Fruit fly (Drosophila melanogaster) whole organism, pupa: ENCODE measurements around the gene CycA.

Experiments
- CG10348 ChIP-seq: fragments of 200-800 bp; sonication (Bioruptor generic); IDR thresholded peaks from 2 replicates; pipeline ENCODE4 v1.3.6; 2022; ENCODE audit warnings: missing biosample characterization, missing genetic modification characterization
- CG12605 ChIP-seq: fragments of 200-800 bp; sonication (Bioruptor generic); IDR thresholded peaks from 2 replicates; pipeline ENCODE4 v1.3.6; 2022; ENCODE audit warnings: missing biosample characterization, missing genetic modification characterization
- CG13204 ChIP-seq: fragments of 200-800 bp; sonication (Bioruptor generic); optimal IDR thresholded peaks from 2 replicates; lab custom pipeline; 2018; ENCODE audit warnings: missing biosample characterization, mild to moderate bottlenecking, missing genetic modification characterization, moderate library complexity
- CG14655 ChIP-seq: fragments of 200-800 bp; sonication (Bioruptor generic); optimal IDR thresholded peaks from 3 replicates; lab custom pipeline; 2017; ENCODE audit warnings: mild to moderate bottlenecking, missing biosample characterization, missing genetic modification reagents, missing genetic modification characterization
- CG15710 ChIP-seq: fragments of 200-800 bp; sonication (Bioruptor generic); optimal IDR thresholded peaks from 2 replicates; lab custom pipeline; 2018; ENCODE audit warnings: missing biosample characterization, mild to moderate bottlenecking, missing genetic modification characterization, moderate library complexity
- CG17806 ChIP-seq: fragments of 200-800 bp; sonication (Bioruptor generic); optimal IDR thresholded peaks from 2 replicates; lab custom pipeline; 2018; ENCODE audit warnings: missing biosample characterization, mild to moderate bottlenecking, missing genetic modification characterization, moderate library complexity
- CG32121 ChIP-seq: fragments of 200-800 bp; sonication (Bioruptor generic); IDR thresholded peaks from 2 replicates; pipeline ENCODE4 v1.3.6; 2022; ENCODE audit warnings: missing biosample characterization, missing genetic modification characterization
- CG34367 ChIP-seq: fragments of 200-800 bp; sonication (Bioruptor generic); optimal IDR thresholded peaks from 2 replicates; lab custom pipeline; 2018; ENCODE audit warnings: missing biosample characterization, mild to moderate bottlenecking, missing genetic modification characterization
- CG4496 ChIP-seq: fragments of 200-800 bp; sonication (Bioruptor generic); IDR thresholded peaks from 3 replicates; pipeline ENCODE4 v1.3.6; 2022; ENCODE audit warnings: missing biosample characterization, missing genetic modification characterization
- CG8159 ChIP-seq: fragments of 200-800 bp; sonication (Bioruptor generic); optimal IDR thresholded peaks from 3 replicates; lab custom pipeline; 2018; ENCODE audit warnings: missing biosample characterization, mild to moderate bottlenecking, missing genetic modification characterization, moderate library complexity
- CG8301 ChIP-seq: fragments of 200-800 bp; sonication (Bioruptor generic); optimal IDR thresholded peaks from 2 replicates; lab custom pipeline; 2018; ENCODE audit warnings: missing biosample characterization, mild to moderate bottlenecking, missing genetic modification characterization
- CG9948 ChIP-seq: fragments of 200-800 bp; sonication (Bioruptor generic); optimal IDR thresholded peaks from 2 replicates; lab custom pipeline; 2018; ENCODE audit warnings: missing biosample characterization, mild to moderate bottlenecking, missing genetic modification characterization, moderate library complexity
- D1 ChIP-seq: fragments of 200-800 bp; sonication (Bioruptor generic); optimal IDR thresholded peaks from 2 replicates; lab custom pipeline; 2018; ENCODE audit warnings: missing biosample characterization, mild to moderate bottlenecking, missing genetic modification characterization, moderate library complexity
- EcR ChIP-seq: fragments of 200-800 bp; sonication (Bioruptor generic); optimal IDR thresholded peaks from 3 replicates; lab custom pipeline; 2019; ENCODE audit warnings: missing biosample characterization, missing genetic modification characterization, mild to moderate bottlenecking, moderate library complexity, missing genetic modification reagents
- Ets98B ChIP-seq: fragments of 200-800 bp; sonication (Bioruptor generic); IDR thresholded peaks from 2 replicates; pipeline ENCODE4 v1.3.6; 2022; ENCODE audit warnings: missing biosample characterization, missing genetic modification characterization
- Pif1A ChIP-seq: fragments of 200-800 bp; sonication (Bioruptor generic); optimal IDR thresholded peaks from 3 replicates; lab custom pipeline; 2016; ENCODE audit warnings: missing biosample characterization, missing genetic modification characterization
- Pif1B ChIP-seq: fragments of 200-800 bp; sonication (Bioruptor generic); optimal IDR thresholded peaks from 3 replicates; lab custom pipeline; 2016; ENCODE audit warnings: missing biosample characterization, missing genetic modification characterization
- Snoo ChIP-seq: fragments of 200-800 bp; sonication (Bioruptor generic); optimal IDR thresholded peaks from 3 replicates; lab custom pipeline; 2017; ENCODE audit warnings: missing biosample characterization, mild to moderate bottlenecking, missing genetic modification characterization, inconsistent platforms
- fd96Ca ChIP-seq: fragments of 200-800 bp; sonication (Bioruptor generic); IDR thresholded peaks from 3 replicates; pipeline ENCODE4 v1.3.6; 2022; ENCODE audit warnings: missing biosample characterization, missing genetic modification characterization
- gl ChIP-seq: fragments of 200-800 bp; sonication (Bioruptor generic); optimal IDR thresholded peaks from 2 replicates; lab custom pipeline; 2018; ENCODE audit warnings: missing biosample characterization, mild to moderate bottlenecking, missing genetic modification characterization
- rn ChIP-seq: fragments of 200-800 bp; sonication (Bioruptor generic); IDR thresholded peaks from 2 replicates; pipeline ENCODE4 v1.3.6; 2022; ENCODE audit warnings: missing biosample characterization, missing genetic modification characterization

CycA gene

dm6 chr3L:11833296-11833717, at the start of gene CycA:
Gene CycA, minus strand, starts transcription at chr3L:11833578.
- TF ChIP-seq rn (GFP tag; lab: Robert Waterston, UW), result no peak
- TF ChIP-seq D1, result no peak
- TF ChIP-seq Ets98B, result no peak
- no peak for TF ChIP-seq CG12605 (GFP tag; lab: Robert Waterston, UW)
- no peak for TF ChIP-seq fd96Ca (GFP tag; lab: Robert Waterston, UW)
- TF ChIP-seq, all 21 proteins: peak for 0

DNA sequence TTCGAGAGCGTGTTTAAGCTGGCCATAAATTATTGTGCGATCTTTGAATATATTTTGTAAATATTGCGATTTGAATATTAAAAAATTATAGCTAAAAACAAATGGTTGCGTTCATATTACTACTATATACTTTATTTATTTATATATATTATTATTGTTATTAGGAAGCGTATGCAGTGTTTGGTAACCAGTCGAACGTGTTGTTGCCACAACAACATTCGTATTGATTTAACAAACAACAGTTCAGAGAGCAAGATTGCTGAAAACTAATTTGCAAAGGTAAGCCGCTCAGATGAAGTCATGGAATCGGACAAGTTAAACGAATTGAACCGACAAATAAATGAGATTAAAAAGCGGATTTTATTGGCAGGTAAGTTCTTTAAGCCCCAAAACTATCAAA, 47.7 kb upstream of the CycA start, which contains the start of gene CCDC151:
CCDC151 (plus strand) TSS at position 301 of the 400 bp plus-strand sequence.
- TF ChIP-seq Ets98B, result no peak
- TF ChIP-seq Snoo (tag; lab: Kevin White, UChicago), result no peak

DNA sequence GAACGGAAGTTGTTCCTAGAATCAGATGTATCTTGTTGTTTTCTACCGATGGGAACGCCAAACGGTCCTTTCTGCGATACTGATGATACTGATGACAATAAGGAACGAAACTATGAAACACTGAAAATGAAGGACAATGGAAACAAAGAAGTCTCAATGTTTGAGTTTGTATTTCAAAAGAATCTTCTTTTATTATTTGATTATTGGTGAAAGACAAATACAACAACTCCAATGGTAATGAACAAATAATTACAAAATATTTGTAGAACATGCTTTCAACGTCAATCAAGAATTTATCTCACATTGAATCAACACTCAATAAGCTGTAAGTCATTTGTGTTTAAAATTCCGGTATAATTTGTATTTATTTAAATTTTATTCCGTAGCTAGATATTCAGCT, 45.4 kb upstream of the CycA start, which contains the start of gene Sprn:
Sprn (plus strand) TSS at position 301 of the 400 bp plus-strand sequence.
- TF ChIP-seq CG4496 (GFP tag; lab: Robert Waterston, UW) (no peak), CG8159 (tag; lab: Kevin White, UChicago) (no peak), gl (no peak), CG13204 (GFP tag; lab: Kevin White, UChicago) (no peak), rn (GFP tag; lab: Robert Waterston, UW) (no peak), Pif1A (no peak), CG17806 (no peak), Pif1B (GFP tag; lab: Kevin White, UChicago) (no peak)

dm6 chr3L:11876036-11876435, 42.7 kb upstream of the CycA start:
- TF ChIP-seq CG4496 (GFP tag; lab: Robert Waterston, UW), result no peak
- TF ChIP-seq Ets98B, result no peak
- TF ChIP-seq rn (GFP tag; lab: Robert Waterston, UW), result no peak
- TF ChIP-seq CG34367, result no peak

DNA sequence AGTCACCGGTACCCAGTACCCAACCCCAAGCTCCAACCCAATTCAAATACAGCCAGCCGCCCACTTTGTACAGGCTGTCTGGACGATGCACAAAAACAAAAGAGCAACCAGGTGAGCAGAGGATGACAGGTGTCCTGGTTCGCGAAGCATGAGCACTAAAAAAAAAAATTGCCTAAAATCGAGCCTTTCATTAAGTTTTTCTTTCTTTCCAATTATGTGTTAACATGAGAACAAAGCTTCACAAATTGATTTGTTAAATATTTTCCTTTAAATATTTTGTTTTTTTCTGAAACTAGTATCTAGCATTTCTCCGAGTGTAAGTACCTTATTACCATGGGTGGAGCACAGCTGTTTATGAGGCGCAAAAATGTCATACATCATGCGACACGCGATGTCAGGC, 41.4 kb upstream of the CycA start:
- TF ChIP-seq CG17806 (no peak), CG9948 (tag; lab: Kevin White, UChicago) (peak; percentile 15), Snoo (tag; lab: Kevin White, UChicago) (no peak), Pif1B (GFP tag; lab: Kevin White, UChicago) (no peak), CG8159 (tag; lab: Kevin White, UChicago) (peak; percentile 49), EcR (GFP tag; lab: Kevin White, UChicago) (no peak), Pif1A (peak; percentile 16), CG34367 (no peak), fd96Ca (GFP tag; lab: Robert Waterston, UW) (no peak), CG10348 (GFP tag; lab: Robert Waterston, UW) (no peak), CG15710 (tag; lab: Kevin White, UChicago) (peak; percentile 42), CG13204 (GFP tag; lab: Kevin White, UChicago) (no peak), CG4496 (GFP tag; lab: Robert Waterston, UW) (0 out of 3 replicates have a peak, but pooled peaks have one; percentile 20), CG8301 (tag; lab: Kevin White, UChicago) (no peak), Ets98B (no peak), CG14655 (GFP tag; lab: Kevin White, UChicago) (peak; percentile 27), CG32121 (GFP tag; lab: Robert Waterston, UW) (no peak), D1 (no peak), CG12605 (GFP tag; lab: Robert Waterston, UW) (no peak), gl (no peak), rn (GFP tag; lab: Robert Waterston, UW) (no peak)

DNA sequence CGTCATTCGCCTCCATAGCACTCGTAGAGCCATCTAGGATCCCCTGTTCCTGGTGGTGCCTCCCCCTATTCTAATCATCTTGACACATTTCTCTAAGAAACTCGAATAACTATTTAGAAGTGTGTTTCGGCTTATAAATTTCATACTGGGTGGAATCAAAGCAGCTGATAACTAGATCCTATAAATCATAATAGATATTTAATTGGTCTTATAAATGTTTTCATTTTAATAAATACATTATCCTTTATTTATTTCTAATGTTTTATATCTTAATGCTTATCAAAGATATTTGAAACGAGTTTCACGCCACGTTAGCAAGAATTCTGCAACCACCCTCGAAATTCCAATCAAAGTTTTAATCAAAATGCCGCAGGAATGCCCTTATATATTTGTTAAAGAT, 37.8 kb upstream of the CycA start, which contains the start of gene CG5906:
CG5906 (minus strand) TSS at position 101 of the 400 bp plus-strand sequence.
- TF ChIP-seq Snoo (tag; lab: Kevin White, UChicago), result no peak
- TF ChIP-seq Ets98B, result no peak
- no peak for TF ChIP-seq CG14655 (GFP tag; lab: Kevin White, UChicago)
- no peak for TF ChIP-seq fd96Ca (GFP tag; lab: Robert Waterston, UW)
- TF ChIP-seq CG15710 (tag; lab: Kevin White, UChicago), result no peak
- TF ChIP-seq EcR (GFP tag; lab: Kevin White, UChicago), result no peak
- no peak for TF ChIP-seq rn (GFP tag; lab: Robert Waterston, UW)
- no peak for TF ChIP-seq CG13204 (GFP tag; lab: Kevin White, UChicago)
- no peak for TF ChIP-seq CG34367
- TF ChIP-seq CG8159 (tag; lab: Kevin White, UChicago), result no peak
- no peak for TF ChIP-seq CG4496 (GFP tag; lab: Robert Waterston, UW)
- TF ChIP-seq CG8301 (tag; lab: Kevin White, UChicago), result no peak
- no peak for TF ChIP-seq D1
- TF ChIP-seq CG17806, result no peak

dm6 chr3L:11869328-11869727, 36.0 kb upstream of the CycA start:
- TF ChIP-seq CG17806 (no peak), CG8159 (tag; lab: Kevin White, UChicago) (peak; percentile 13)

DNA sequence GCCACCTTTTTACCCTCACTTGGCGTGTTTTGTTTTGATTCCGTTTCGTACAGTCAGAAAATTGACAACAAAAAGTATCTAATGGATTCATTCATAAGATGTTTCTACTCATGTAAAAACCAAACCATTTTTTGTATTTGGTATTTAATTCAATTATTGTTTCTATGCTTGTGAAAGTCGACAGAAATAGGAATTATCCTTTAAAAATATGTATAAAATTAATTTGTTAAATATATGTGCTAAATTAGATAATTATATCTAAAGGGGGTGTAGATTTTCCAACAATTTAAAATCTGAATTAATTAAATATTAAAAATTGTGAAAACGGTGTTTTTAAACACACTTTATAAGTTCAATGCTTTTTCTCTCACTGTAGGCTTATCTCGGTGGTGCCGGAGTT, 30.2 kb upstream of the CycA start:
- TF ChIP-seq CG9948 (tag; lab: Kevin White, UChicago) (peak; percentile 21), CG15710 (tag; lab: Kevin White, UChicago) (peak; percentile 30), CG14655 (GFP tag; lab: Kevin White, UChicago) (peak; percentile 37), CG8159 (tag; lab: Kevin White, UChicago) (peak; percentile 69), Pif1A (no peak), fd96Ca (GFP tag; lab: Robert Waterston, UW) (no peak), gl (no peak)
